Worm (Caenorhabditis elegans) whole organism, L1 larva: ENCODE data around the gene srd-42.

Experiments used
- aha-1 ChIP-seq: fragments of 150-350 bp; optimal IDR thresholded peaks from 2 replicates; lab custom pipeline; 2014; ENCODE audit warnings: missing biosample characterization, missing genetic modification characterization
- dpl-1 ChIP-seq, 3 experiments: fragments of 150-350 bp in 2 of 3; sonication (generic microtip) in 1 of 3; optimal IDR thresholded peaks; 2 replicates each; lab custom pipeline; 2014 to 2017; ENCODE audit warnings: missing biosample characterization in 3 of 3, missing genetic modification characterization in 3 of 3, missing genetic modification reagents in 3 of 3
- egl-27 ChIP-seq, 2 experiments: fragments of 150-350 bp in 1 of 2; sonication (generic microtip); optimal IDR thresholded peaks; 3 replicates each; lab custom pipeline; 2017 to 2018; ENCODE audit warnings: missing biosample characterization in 2 of 2, missing genetic modification characterization in 2 of 2, missing genetic modification reagents in 2 of 2
- nhr-77 ChIP-seq: fragments of 150-350 bp; optimal IDR thresholded peaks from 2 replicates; lab custom pipeline; 2014; ENCODE audit warnings: missing biosample characterization, missing genetic modification characterization
- pag-3 ChIP-seq: sonication (generic microtip); optimal IDR thresholded peaks from 2 replicates; lab custom pipeline; 2017; ENCODE audit warnings: missing genetic modification characterization, mild to moderate bottlenecking, missing compliant biosample characterization, antibody characterized with exemption, borderline replicate concordance; ENCODE audit not compliant: insufficient read depth
- snpc-4 ChIP-seq: fragments of 150-350 bp; optimal IDR thresholded peaks from 2 replicates; lab custom pipeline; 2014; ENCODE audit warnings: missing biosample characterization, missing genetic modification characterization
- zag-1 ChIP-seq: fragments of 150-350 bp; optimal IDR thresholded peaks from 2 replicates; lab custom pipeline; 2014; ENCODE audit warnings: missing biosample characterization, missing genetic modification characterization

DNA sequence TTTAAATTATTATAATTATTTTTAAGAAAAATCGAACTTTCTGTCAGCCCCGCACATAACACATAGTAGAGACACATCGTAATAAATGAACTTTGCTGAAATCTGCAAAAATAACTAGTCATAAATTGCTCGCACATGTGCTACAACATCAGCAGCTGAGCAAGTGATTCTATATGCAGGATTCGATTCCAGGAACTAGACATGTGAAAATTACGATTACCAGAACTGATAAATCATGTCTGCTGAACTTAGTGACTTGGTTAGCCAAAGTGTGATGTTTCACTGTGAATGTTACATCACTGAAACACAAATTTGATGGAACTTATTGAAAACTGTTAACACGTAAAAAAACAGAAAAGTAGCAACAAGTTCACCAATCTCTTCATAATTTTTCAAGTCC lies 44.0 kb upstream of the srd-42 start:
- TF ChIP-seq dpl-1 (GFP tag; optimal IDR thresholded peaks at IDR 0.05; lab: Kevin White, UChicago) (no peak), egl-27 (tag; optimal IDR thresholded peaks at IDR 0.05; lab: Kevin White, UChicago) (no peak), pag-3 (no peak), snpc-4 (tag; lab: Kevin White, UChicago) (no peak), zag-1 (no peak), nhr-77 (tag; lab: Kevin White, UChicago) (no peak), aha-1 (no peak)
